Worm (Caenorhabditis elegans) whole organism, L1 larva: Measurements from ENCODE around the gene T08G5.3.

Source experiments
- efl-1 ChIP-seq, 4 experiments: fragments of 150-350 bp; optimal IDR thresholded peaks in 3 of 4; peaks in 1 of 4; 1 replicate in 1 of 4; 2 replicates in 3 of 4; lab custom pipeline; 2014; ENCODE audit warnings: missing biosample characterization in 2 of 4, missing genetic modification characterization in 2 of 4, missing genetic modification reagents in 2 of 4
- nhr-84 ChIP-seq: sonication (generic microtip); optimal IDR thresholded peaks from 2 replicates; lab custom pipeline; 2017; ENCODE audit warnings: missing biosample characterization, missing genetic modification characterization

T08G5.3 gene

ce11 chrV:13980807-13981206 lies 46.5 kb downstream of the T08G5.3 start, which contains the start of gene eol-1:
eol-1 (minus strand) TSS chrV:13980907.
- TF ChIP-seq nhr-84 (tag; lab: Kevin White, UChicago): no peak
- no peak for TF ChIP-seq efl-1 (optimal IDR thresholded peaks at IDR 0.05; lab: Kevin White, UChicago)
- peak in 1 of 2 experiments; percentile 81 for TF ChIP-seq efl-1 (GFP tag; optimal IDR thresholded peaks at IDR 0.05 in 1 of 2; lab: Kevin White, UChicago)
